Fruit fly (Drosophila melanogaster) whole organism, embryonic: ENCODE measurements around the gene CG31068.

Experiments
- Adf1 ChIP-seq: fragments of 200-800 bp; sonication (Bioruptor generic); IDR thresholded peaks from 2 replicates; pipeline ENCODE4 v1.3.6; 2022; ENCODE audit warnings: missing biosample characterization, missing genetic modification characterization
- Aef1 ChIP-seq: fragments of 200-800 bp; sonication (Bioruptor generic); IDR thresholded peaks from 3 replicates; pipeline ENCODE4 v1.3.6; 2022; ENCODE audit warnings: missing biosample characterization, missing genetic modification characterization
- Blimp-1 ChIP-seq: fragments of 200-800 bp; sonication (Bioruptor generic); optimal IDR thresholded peaks from 3 replicates; lab custom pipeline; 2018; ENCODE audit warnings: missing biosample characterization, missing genetic modification characterization, mild to moderate bottlenecking, moderate library complexity, missing genetic modification reagents
- CG10147 ChIP-seq: fragments of 200-800 bp; sonication (Bioruptor generic); optimal IDR thresholded peaks from 2 replicates; lab custom pipeline; 2019; ENCODE audit warnings: missing biosample characterization, mild to moderate bottlenecking, missing genetic modification characterization, moderate library complexity
- CG10431 ChIP-seq: fragments of 200-800 bp; sonication (Bioruptor generic); optimal IDR thresholded peaks from 3 replicates; lab custom pipeline; 2018; ENCODE audit warnings: missing biosample characterization, mild to moderate bottlenecking, missing genetic modification characterization
- CG10543 ChIP-seq: fragments of 200-800 bp; sonication (Bioruptor generic); optimal IDR thresholded peaks from 3 replicates; lab custom pipeline; 2017; ENCODE audit warnings: missing biosample characterization, mild to moderate bottlenecking, missing genetic modification characterization, moderate library complexity
- CG10959 ChIP-seq: fragments of 200-800 bp; sonication (Bioruptor generic); IDR thresholded peaks from 2 replicates; pipeline ENCODE4 v1.3.6; 2022; ENCODE audit warnings: missing biosample characterization, missing genetic modification characterization
- CG11247 ChIP-seq: fragments of 200-800 bp; sonication (Bioruptor generic); IDR thresholded peaks from 2 replicates; pipeline ENCODE4 v1.3.6; 2022; ENCODE audit warnings: missing biosample characterization, missing genetic modification characterization
- CG1233 ChIP-seq: fragments of 200-800 bp; sonication (Bioruptor generic); optimal IDR thresholded peaks from 4 replicates; lab custom pipeline; 2018; ENCODE audit warnings: missing biosample characterization, mild to moderate bottlenecking, missing genetic modification characterization
- CG12769 ChIP-seq: fragments of 200-800 bp; sonication (Bioruptor generic); optimal IDR thresholded peaks from 2 replicates; lab custom pipeline; 2019; ENCODE audit warnings: missing biosample characterization, mild to moderate bottlenecking, missing genetic modification characterization, moderate library complexity
- CG14860 ChIP-seq: fragments of 200-800 bp; sonication (Bioruptor generic); IDR thresholded peaks from 3 replicates; pipeline ENCODE4 v1.3.6; 2022; ENCODE audit warnings: missing biosample characterization, missing genetic modification characterization; ENCODE audit not compliant: partially characterized antibody
- CG15011 ChIP-seq: fragments of 200-800 bp; sonication (Bioruptor generic); optimal IDR thresholded peaks from 3 replicates; lab custom pipeline; 2018; ENCODE audit warnings: missing biosample characterization, mild to moderate bottlenecking, missing genetic modification characterization
- CG15479 ChIP-seq: fragments of 200-800 bp; sonication (Bioruptor generic); optimal IDR thresholded peaks from 3 replicates; lab custom pipeline; 2019; ENCODE audit warnings: missing biosample characterization, mild to moderate bottlenecking, missing genetic modification characterization, moderate library complexity
- CG1602 ChIP-seq: fragments of 200-800 bp; sonication (Bioruptor generic); optimal IDR thresholded peaks from 3 replicates; lab custom pipeline; 2016; ENCODE audit warnings: missing biosample characterization, missing genetic modification characterization
- CG2202 ChIP-seq: fragments of 200-800 bp; sonication (Bioruptor generic); optimal IDR thresholded peaks from 2 replicates; lab custom pipeline; 2018; ENCODE audit warnings: missing biosample characterization, mild to moderate bottlenecking, missing genetic modification characterization
- CG33213 ChIP-seq: fragments of 200-800 bp; sonication (Bioruptor generic); optimal IDR thresholded peaks from 3 replicates; lab custom pipeline; 2016; ENCODE audit warnings: missing biosample characterization, missing genetic modification characterization
- CG3726 ChIP-seq: fragments of 200-800 bp; sonication (Bioruptor generic); IDR thresholded peaks from 3 replicates; pipeline ENCODE4, ENCODE4 v1.3.6; 2022; ENCODE audit warnings: missing biosample characterization, missing genetic modification characterization
- CG42726 ChIP-seq: fragments of 200-800 bp; sonication (Bioruptor generic); IDR thresholded peaks from 2 replicates; pipeline ENCODE4 v1.3.6; 2022; ENCODE audit warnings: missing biosample characterization, missing genetic modification characterization; ENCODE audit not compliant: partially characterized antibody
- CG4707 ChIP-seq: fragments of 200-800 bp; sonication (Bioruptor generic); optimal IDR thresholded peaks from 2 replicates; lab custom pipeline; 2018; ENCODE audit warnings: missing biosample characterization, mild to moderate bottlenecking, missing genetic modification characterization, moderate library complexity
- CG5180 ChIP-seq: fragments of 200-800 bp; sonication (Bioruptor generic); optimal IDR thresholded peaks from 3 replicates; lab custom pipeline; 2017; ENCODE audit warnings: missing biosample characterization, missing genetic modification characterization, mild to moderate bottlenecking, moderate library complexity, missing genetic modification reagents
- CG7745 ChIP-seq: fragments of 200-800 bp; sonication (Bioruptor generic); optimal IDR thresholded peaks from 2 replicates; lab custom pipeline; 2018; ENCODE audit warnings: missing biosample characterization, mild to moderate bottlenecking, missing genetic modification characterization, moderate library complexity
- CG8765 ChIP-seq: fragments of 200-800 bp; sonication (Bioruptor generic); IDR thresholded peaks from 2 replicates; pipeline ENCODE4 v1.3.6; 2022; ENCODE audit warnings: missing biosample characterization, missing genetic modification characterization
- Drgx ChIP-seq: fragments of 200-800 bp; sonication (Bioruptor generic); IDR thresholded peaks from 2 replicates; pipeline ENCODE4 v1.3.6; 2022; ENCODE audit warnings: missing biosample characterization, missing genetic modification characterization
- Elba2 ChIP-seq: fragments of 200-800 bp; sonication (Bioruptor generic); optimal IDR thresholded peaks from 3 replicates; lab custom pipeline; 2016; ENCODE audit warnings: missing biosample characterization, missing genetic modification characterization
- HLH3B ChIP-seq: fragments of 200-800 bp; sonication (Bioruptor generic); IDR thresholded peaks from 2 replicates; pipeline ENCODE4 v1.3.6; 2022; ENCODE audit warnings: missing biosample characterization, missing genetic modification characterization
- Hmr ChIP-seq: fragments of 200-800 bp; sonication (Bioruptor generic); optimal IDR thresholded peaks from 3 replicates; lab custom pipeline; 2017; ENCODE audit warnings: mild to moderate bottlenecking, missing biosample characterization, missing genetic modification reagents, missing genetic modification characterization
- Opbp ChIP-seq: fragments of 200-800 bp; sonication (Bioruptor generic); IDR thresholded peaks from 3 replicates; pipeline ENCODE4 v1.3.6; 2022; ENCODE audit warnings: missing biosample characterization, missing genetic modification characterization; ENCODE audit not compliant: partially characterized antibody
- Rfx ChIP-seq: fragments of 200-800 bp; sonication (Bioruptor generic); IDR thresholded peaks from 2 replicates; pipeline ENCODE4 v1.3.6; 2022; ENCODE audit warnings: missing biosample characterization, missing genetic modification characterization
- Side ChIP-seq: fragments of 200-800 bp; sonication (Bioruptor generic); optimal IDR thresholded peaks from 2 replicates; lab custom pipeline; 2016; ENCODE audit warnings: missing biosample characterization, missing genetic modification characterization
- TFAM ChIP-seq: fragments of 200-800 bp; sonication (Bioruptor generic); optimal IDR thresholded peaks from 2 replicates; lab custom pipeline; 2017; ENCODE audit warnings: missing biosample characterization, missing genetic modification characterization, inconsistent platforms
- ac ChIP-seq: fragments of 200-800 bp; sonication (Bioruptor generic); optimal IDR thresholded peaks from 3 replicates; lab custom pipeline; 2017; ENCODE audit warnings: missing biosample characterization, mild to moderate bottlenecking, missing genetic modification characterization
- ase ChIP-seq: fragments of 200-800 bp; sonication (Bioruptor generic); IDR thresholded peaks from 3 replicates; pipeline ENCODE4 v1.3.6; 2022; ENCODE audit warnings: missing biosample characterization, missing genetic modification characterization
- az2 ChIP-seq: fragments of 200-800 bp; sonication (Bioruptor generic); optimal IDR thresholded peaks from 3 replicates; lab custom pipeline; 2016; ENCODE audit warnings: missing biosample characterization, missing genetic modification characterization
- chinmo ChIP-seq: fragments of 200-800 bp; sonication (Bioruptor generic); IDR thresholded peaks from 4 replicates; pipeline ENCODE4 v1.3.6; 2022; ENCODE audit warnings: missing biosample characterization, missing genetic modification characterization; ENCODE audit not compliant: partially characterized antibody
- dati ChIP-seq: fragments of 200-800 bp; sonication (Bioruptor generic); IDR thresholded peaks from 2 replicates; pipeline ENCODE4 v1.3.6; 2022; ENCODE audit warnings: missing biosample characterization, missing genetic modification characterization
- dm ChIP-seq: fragments of 200-800 bp; sonication (Bioruptor generic); optimal IDR thresholded peaks from 3 replicates; lab custom pipeline; 2016; ENCODE audit warnings: missing biosample characterization, missing genetic modification characterization
- en ChIP-seq: fragments of 200-800 bp; sonication (Bioruptor generic); optimal IDR thresholded peaks from 2 replicates; lab custom pipeline; 2016; ENCODE audit warnings: missing biosample characterization, missing genetic modification characterization
- exex ChIP-seq: fragments of 200-800 bp; sonication (Bioruptor generic); optimal IDR thresholded peaks from 4 replicates; lab custom pipeline; 2018; ENCODE audit warnings: missing biosample characterization, mild to moderate bottlenecking, missing genetic modification characterization, moderate library complexity
- fd102C ChIP-seq: fragments of 200-800 bp; sonication (Bioruptor generic); optimal IDR thresholded peaks from 2 replicates; lab custom pipeline; 2018; ENCODE audit warnings: missing biosample characterization, mild to moderate bottlenecking, missing genetic modification characterization, moderate library complexity
- fru ChIP-seq: fragments of >200 bp; optimal IDR thresholded peaks from 2 replicates; lab custom pipeline; 2017
- inv ChIP-seq: fragments of 200-800 bp; sonication (Bioruptor generic); IDR thresholded peaks from 2 replicates; pipeline ENCODE4 v1.3.6; 2022; ENCODE audit warnings: missing biosample characterization, missing genetic modification characterization; ENCODE audit not compliant: partially characterized antibody
- kni ChIP-seq: fragments of 200-800 bp; sonication (Bioruptor generic); optimal IDR thresholded peaks from 3 replicates; lab custom pipeline; 2017; ENCODE audit warnings: mild to moderate bottlenecking, missing biosample characterization, missing genetic modification reagents, missing genetic modification characterization
- repo ChIP-seq: fragments of 200-800 bp; sonication (Bioruptor generic); optimal IDR thresholded peaks from 2 replicates; lab custom pipeline; 2016; ENCODE audit warnings: missing biosample characterization, missing genetic modification characterization
- sc ChIP-seq, 3 experiments: fragments of >200 bp in 2 of 3; fragments of 200-800 bp in 1 of 3; sonication (Bioruptor generic) in 1 of 3; optimal IDR thresholded peaks; 2 replicates in 2 of 3; 3 replicates in 1 of 3; lab custom pipeline; 2017; ENCODE audit warnings: mild to moderate bottlenecking in 1 of 3, missing biosample characterization in 1 of 3, missing genetic modification characterization in 1 of 3, missing genetic modification reagents in 1 of 3
- sd ChIP-seq: fragments of 200-800 bp; sonication (Bioruptor generic); optimal IDR thresholded peaks from 3 replicates; lab custom pipeline; 2018; ENCODE audit warnings: missing biosample characterization, mild to moderate bottlenecking, missing genetic modification characterization, moderate library complexity
- sisA ChIP-seq: fragments of 200-800 bp; sonication (Bioruptor generic); IDR thresholded peaks from 2 replicates; pipeline ENCODE4 v1.3.6; 2022; ENCODE audit warnings: missing biosample characterization, missing genetic modification characterization
- zen2 ChIP-seq: fragments of 200-800 bp; sonication (Bioruptor generic); IDR thresholded peaks from 3 replicates; pipeline ENCODE4 v1.3.6; 2022; ENCODE audit warnings: missing biosample characterization, missing genetic modification characterization; ENCODE audit not compliant: partially characterized antibody
- zf30C ChIP-seq: fragments of 200-800 bp; sonication (Bioruptor generic); optimal IDR thresholded peaks from 3 replicates; lab custom pipeline; 2018; ENCODE audit warnings: missing biosample characterization, mild to moderate bottlenecking, missing genetic modification characterization

CG31068 gene

dm6 chr3R:27253136-27253920 is 19.8 kb downstream of the CG31068 start, which contains the start of gene pll (continued):
- TF ChIP-seq CG10543 = peak; percentile 41
- peak; percentile 45 for TF ChIP-seq Elba2 (GFP tag; lab: Kevin White, UChicago)
- TF ChIP-seq fd102C (GFP tag; lab: Kevin White, UChicago) = no peak
- TF ChIP-seq fru (lab: Kevin White, UChicago) = no peak
- TF ChIP-seq CG1602 = peak; percentile 81
- TF ChIP-seq CG4707 = no peak
- peak; percentile 41 for TF ChIP-seq Side (GFP tag; lab: Kevin White, UChicago)
- TF ChIP-seq zf30C (GFP tag; lab: Kevin White, UChicago) = peak; percentile 90
- peak; percentile 71 for TF ChIP-seq CG10147 (GFP tag; lab: Kevin White, UChicago)
- no peak for TF ChIP-seq TFAM (GFP tag; lab: Kevin White, UChicago)
- no peak for TF ChIP-seq CG12769 (tag; lab: Kevin White, UChicago)
- TF ChIP-seq CG33213 (GFP tag; lab: Kevin White, UChicago) = peak; percentile 71
- TF ChIP-seq Blimp-1 (GFP tag; lab: Kevin White, UChicago) = peak; percentile 78
- peak; percentile 35; the same call in 1 of the 2 replicates for TF ChIP-seq CG42726 (GFP tag; lab: Robert Waterston, UW)
- peak; percentile 85 for TF ChIP-seq az2 (GFP tag; lab: Kevin White, UChicago)
- TF ChIP-seq ase (GFP tag; lab: Robert Waterston, UW) = peak; percentile 95
- peak; percentile 65 for TF ChIP-seq dati
- TF ChIP-seq CG11247 (GFP tag; lab: Robert Waterston, UW) = peak; percentile 90
- TF ChIP-seq CG5180 (GFP tag; lab: Kevin White, UChicago) = no peak
- TF ChIP-seq kni (GFP tag; lab: Kevin White, UChicago) = no peak
- no peak for TF ChIP-seq CG15011 (GFP tag; lab: Kevin White, UChicago)
- TF ChIP-seq sd (tag; lab: Kevin White, UChicago) = peak; percentile 78
- TF ChIP-seq Drgx (GFP tag; lab: Robert Waterston, UW) = peak; percentile 90
- peak; percentile 29 for TF ChIP-seq repo (GFP tag; lab: Kevin White, UChicago)
- peak; percentile 67 for TF ChIP-seq Adf1
- TF ChIP-seq CG2202 (tag; lab: Kevin White, UChicago) = peak; percentile 52
- peak; percentile 86 for TF ChIP-seq sisA (GFP tag; lab: Robert Waterston, UW)
- peak; percentile 73 for TF ChIP-seq CG10959
- peak; percentile 89 for TF ChIP-seq Aef1 (GFP tag; lab: Robert Waterston, UW)
- peak; percentile 0 for TF ChIP-seq CG15479 (GFP tag; lab: Kevin White, UChicago)
- 0 out of 4 replicates have a peak, but pooled peaks have one; percentile 60 for TF ChIP-seq chinmo (GFP tag; lab: Robert Waterston, UW)
- TF ChIP-seq HLH3B (GFP tag; lab: Robert Waterston, UW) = peak; percentile 89
- TF ChIP-seq CG10431 = no peak
- peak; percentile 70 for TF ChIP-seq exex
- TF ChIP-seq CG7745 (tag; lab: Kevin White, UChicago) = no peak
- TF ChIP-seq Hmr (GFP tag; lab: Kevin White, UChicago) = peak; percentile 88
- TF ChIP-seq CG1233 (GFP tag; lab: Kevin White, UChicago) = peak; percentile 72
- TF ChIP-seq dm (GFP tag; lab: Kevin White, UChicago) = peak; percentile 49
- TF ChIP-seq Rfx (GFP tag; lab: Robert Waterston, UW) = peak; percentile 93
- TF ChIP-seq CG14860 (GFP tag; lab: Robert Waterston, UW) = no peak
- TF ChIP-seq zen2 (GFP tag; lab: Robert Waterston, UW) = no peak
- peak; percentile 42; the same call in 2 of the 3 replicates for TF ChIP-seq Opbp (GFP tag; lab: Robert Waterston, UW)
- TF ChIP-seq sc (optimal IDR thresholded peaks at IDR 0.05; lab: Kevin White, UChicago) = no peak
- peak; percentile 30 for TF ChIP-seq sc (GFP tag; optimal IDR thresholded peaks at IDR 0.05; lab: Kevin White, UChicago)
- no peak for TF ChIP-seq ac (GFP tag; lab: Kevin White, UChicago)
- peak; percentile 79; the same call in 2 of the 3 replicates for TF ChIP-seq CG3726
- peak; percentile 22; the same call in 1 of the 2 replicates for TF ChIP-seq inv (GFP tag; lab: Robert Waterston, UW)
- peak; percentile 61; the same call in 1 of the 2 replicates for TF ChIP-seq CG8765 (GFP tag; lab: Robert Waterston, UW)
- TF ChIP-seq en = peak; percentile 22
